Fruit fly (Drosophila melanogaster): ENCODE results near the gene CG10584.

dm6 chr3L:21023795-21024194 lies 7.4 kb downstream of the CG10584 start:
- TF ChIP-seq CG8478 (optimal IDR thresholded peaks at IDR 0.05) (no peak), pan (optimal IDR thresholded peaks at IDR 0.05) (no peak), usp (GFP tag; optimal IDR thresholded peaks at IDR 0.05) (no peak), EcR (GFP tag; optimal IDR thresholded peaks at IDR 0.05) (no peak)
